Fruit fly (Drosophila melanogaster) whole organism, prepupa: ENCODE results near the gene CG9522.

Source experiments
- Blimp-1 ChIP-seq: fragments of 200-800 bp; sonication (Bioruptor generic); optimal IDR thresholded peaks from 3 replicates; lab custom pipeline; 2017; ENCODE audit warnings: missing biosample characterization, missing genetic modification characterization, mild to moderate bottlenecking, moderate library complexity, missing genetic modification reagents
- CG10631 ChIP-seq: fragments of 200-800 bp; sonication (Bioruptor generic); optimal IDR thresholded peaks from 2 replicates; lab custom pipeline; 2016; ENCODE audit warnings: missing biosample characterization, missing genetic modification characterization
- CG10669 ChIP-seq: fragments of 200-800 bp; sonication (Bioruptor generic); optimal IDR thresholded peaks from 3 replicates; lab custom pipeline; 2018; ENCODE audit warnings: missing biosample characterization, mild to moderate bottlenecking, missing genetic modification characterization, moderate library complexity
- CG11762 ChIP-seq: fragments of 200-800 bp; sonication (Bioruptor generic); optimal IDR thresholded peaks from 3 replicates; lab custom pipeline; 2016; ENCODE audit warnings: missing biosample characterization, missing genetic modification characterization; ENCODE audit not compliant: insufficient read depth
- CG11902 ChIP-seq: fragments of 200-800 bp; sonication (Bioruptor generic); optimal IDR thresholded peaks from 3 replicates; lab custom pipeline; 2016; ENCODE audit warnings: missing biosample characterization, missing genetic modification characterization
- CG15336 ChIP-seq: fragments of 200-800 bp; sonication (Bioruptor generic); IDR thresholded peaks from 2 replicates; pipeline ENCODE4 v1.3.6; 2022; ENCODE audit warnings: missing biosample characterization, missing genetic modification characterization
- CG1621 ChIP-seq: fragments of 200-800 bp; sonication (Bioruptor generic); optimal IDR thresholded peaks from 3 replicates; lab custom pipeline; 2018; ENCODE audit warnings: missing biosample characterization, mild to moderate bottlenecking, missing genetic modification characterization
- CG16779 ChIP-seq: fragments of 200-800 bp; sonication (Bioruptor generic); optimal IDR thresholded peaks from 3 replicates; lab custom pipeline; 2017; ENCODE audit warnings: missing biosample characterization, mild to moderate bottlenecking, missing genetic modification characterization
- CG3032 ChIP-seq: fragments of 200-800 bp; optimal IDR thresholded peaks from 2 replicates; lab custom pipeline; 2019; ENCODE audit warnings: missing biosample characterization, mild to moderate bottlenecking, missing genetic modification characterization, moderate library complexity
- CG31627 ChIP-seq: fragments of 200-800 bp; sonication (Bioruptor generic); optimal IDR thresholded peaks from 3 replicates; lab custom pipeline; 2016; ENCODE audit warnings: missing biosample characterization, missing genetic modification characterization
- CG32006 ChIP-seq: fragments of 200-800 bp; sonication (Bioruptor generic); optimal IDR thresholded peaks from 3 replicates; lab custom pipeline; 2017; ENCODE audit warnings: missing biosample characterization, mild to moderate bottlenecking, missing genetic modification characterization
- CG34406 ChIP-seq: fragments of 200-800 bp; sonication (Bioruptor generic); optimal IDR thresholded peaks from 3 replicates; lab custom pipeline; 2016; ENCODE audit warnings: missing biosample characterization, missing genetic modification characterization
- CG3919 ChIP-seq: fragments of 200-800 bp; sonication (Bioruptor generic); optimal IDR thresholded peaks from 3 replicates; lab custom pipeline; 2016; ENCODE audit warnings: missing biosample characterization, missing genetic modification characterization
- CG4318 ChIP-seq: fragments of 200-800 bp; sonication (Bioruptor generic); optimal IDR thresholded peaks from 3 replicates; lab custom pipeline; 2017; ENCODE audit warnings: missing biosample characterization, mild to moderate bottlenecking, missing genetic modification characterization
- CG6163 ChIP-seq: fragments of 200-800 bp; sonication (Bioruptor generic); IDR thresholded peaks from 3 replicates; pipeline ENCODE4 v1.3.6; 2022; ENCODE audit warnings: missing biosample characterization, missing genetic modification characterization
- CG6276 ChIP-seq: fragments of 200-800 bp; sonication (Bioruptor generic); optimal IDR thresholded peaks from 2 replicates; lab custom pipeline; 2017; ENCODE audit warnings: missing biosample characterization, mild to moderate bottlenecking, missing genetic modification characterization
- CG6808 ChIP-seq: fragments of 200-800 bp; sonication (Bioruptor generic); optimal IDR thresholded peaks from 3 replicates; lab custom pipeline; 2017; ENCODE audit warnings: missing biosample characterization, missing genetic modification characterization, mild to moderate bottlenecking, moderate library complexity, missing genetic modification reagents
- CG6854 ChIP-seq: fragments of 200-800 bp; sonication (Bioruptor generic); optimal IDR thresholded peaks from 2 replicates; lab custom pipeline; 2017; ENCODE audit warnings: missing biosample characterization, mild to moderate bottlenecking, missing genetic modification characterization
- CG7368 ChIP-seq: fragments of 200-800 bp; sonication (Bioruptor generic); optimal IDR thresholded peaks from 3 replicates; lab custom pipeline; 2016; ENCODE audit warnings: missing biosample characterization, missing genetic modification characterization
- CG8319 ChIP-seq: fragments of 200-800 bp; sonication (Bioruptor generic); optimal IDR thresholded peaks from 3 replicates; lab custom pipeline; 2016; ENCODE audit warnings: missing biosample characterization, missing genetic modification characterization
- CG8632 ChIP-seq: fragments of 200-800 bp; sonication (Bioruptor generic); optimal IDR thresholded peaks from 3 replicates; lab custom pipeline; 2016; ENCODE audit warnings: missing biosample characterization, missing genetic modification characterization
- CG9139 ChIP-seq: fragments of 200-800 bp; sonication (Bioruptor generic); optimal IDR thresholded peaks from 3 replicates; lab custom pipeline; 2017; ENCODE audit warnings: missing biosample characterization, mild to moderate bottlenecking, missing genetic modification characterization
- Eip75B ChIP-seq: fragments of 200-800 bp; sonication (Bioruptor generic); optimal IDR thresholded peaks from 3 replicates; lab custom pipeline; 2016; ENCODE audit warnings: missing biosample characterization, missing genetic modification characterization
- Eip78C ChIP-seq: fragments of 200-800 bp; sonication (Bioruptor generic); peaks from one replicate; lab custom pipeline; 2016; ENCODE audit warnings: missing biosample characterization, missing genetic modification characterization
- Eip93F ChIP-seq: fragments of 200-800 bp; sonication (Bioruptor generic); optimal IDR thresholded peaks from 2 replicates; lab custom pipeline; 2016; ENCODE audit warnings: missing biosample characterization, mild to moderate bottlenecking, missing genetic modification characterization
- Ets21C ChIP-seq: fragments of 200-800 bp; sonication (Bioruptor generic); optimal IDR thresholded peaks from 3 replicates; lab custom pipeline; 2016; ENCODE audit warnings: missing biosample characterization, missing genetic modification characterization
- Ets96B ChIP-seq: fragments of 200-800 bp; optimal IDR thresholded peaks from 2 replicates; lab custom pipeline; 2019; ENCODE audit warnings: missing biosample characterization, mild to moderate bottlenecking, missing genetic modification characterization, moderate library complexity
- Gug ChIP-seq: fragments of 200-800 bp; sonication (Bioruptor generic); IDR thresholded peaks from 2 replicates; pipeline ENCODE4 v1.3.6; 2022; ENCODE audit warnings: missing biosample characterization, missing genetic modification characterization
- Hr38 ChIP-seq: sonication (Bioruptor generic); optimal IDR thresholded peaks from 2 replicates; lab custom pipeline; 2016; ENCODE audit warnings: missing biosample characterization, missing genetic modification characterization
- Hr4 ChIP-seq: fragments of 200-800 bp; sonication (Bioruptor generic); optimal IDR thresholded peaks from 3 replicates; lab custom pipeline; 2016; ENCODE audit warnings: missing biosample characterization, missing genetic modification characterization
- Lpt ChIP-seq: fragments of 200-800 bp; sonication (Bioruptor generic); optimal IDR thresholded peaks from 3 replicates; lab custom pipeline; 2016; ENCODE audit warnings: missing biosample characterization, missing genetic modification characterization
- Smox ChIP-seq: fragments of 200-800 bp; sonication (Bioruptor generic); optimal IDR thresholded peaks from 3 replicates; lab custom pipeline; 2016; ENCODE audit warnings: missing biosample characterization, missing genetic modification characterization
- Sox102F ChIP-seq: fragments of 200-800 bp; sonication (Bioruptor generic); optimal IDR thresholded peaks from 2 replicates; lab custom pipeline; 2016; ENCODE audit warnings: missing biosample characterization, mild to moderate bottlenecking, missing genetic modification characterization
- Sox14 ChIP-seq: fragments of 200-800 bp; sonication (Bioruptor generic); optimal IDR thresholded peaks from 3 replicates; lab custom pipeline; 2016; ENCODE audit warnings: missing biosample characterization, missing genetic modification characterization
- Sox15 ChIP-seq: fragments of 200-800 bp; sonication (Bioruptor generic); optimal IDR thresholded peaks from 3 replicates; lab custom pipeline; 2016; ENCODE audit warnings: missing biosample characterization, missing genetic modification characterization
- achi ChIP-seq: fragments of 200-800 bp; sonication (Bioruptor generic); optimal IDR thresholded peaks from 3 replicates; lab custom pipeline; 2016; ENCODE audit warnings: missing biosample characterization, missing genetic modification characterization
- acj6 ChIP-seq: fragments of 200-800 bp; sonication (Bioruptor generic); optimal IDR thresholded peaks from 3 replicates; lab custom pipeline; 2016; ENCODE audit warnings: missing biosample characterization, missing genetic modification characterization
- cyc ChIP-seq: fragments of 200-800 bp; sonication (Bioruptor generic); optimal IDR thresholded peaks from 3 replicates; lab custom pipeline; 2016; ENCODE audit warnings: missing biosample characterization, missing genetic modification characterization
- dac ChIP-seq: fragments of 200-800 bp; sonication (Bioruptor generic); optimal IDR thresholded peaks from 2 replicates; lab custom pipeline; 2017; ENCODE audit warnings: missing biosample characterization, mild to moderate bottlenecking, missing genetic modification characterization
- dsx ChIP-seq: fragments of 200-800 bp; optimal IDR thresholded peaks from 3 replicates; lab custom pipeline; 2019; ENCODE audit warnings: missing biosample characterization, mild to moderate bottlenecking, missing genetic modification characterization, moderate library complexity; ENCODE audit not compliant: poor library complexity, severe bottlenecking
- eg ChIP-seq: fragments of 200-800 bp; sonication (Bioruptor generic); IDR thresholded peaks from 3 replicates; pipeline ENCODE4 v1.3.6; 2022; ENCODE audit warnings: missing biosample characterization, missing genetic modification characterization
- esn ChIP-seq: fragments of 200-800 bp; sonication (Bioruptor generic); optimal IDR thresholded peaks from 2 replicates; lab custom pipeline; 2016; ENCODE audit warnings: missing biosample characterization, mild to moderate bottlenecking, missing genetic modification characterization, moderate library complexity
- fd59A ChIP-seq: fragments of 200-800 bp; sonication (Bioruptor generic); optimal IDR thresholded peaks from 2 replicates; lab custom pipeline; 2017; ENCODE audit warnings: missing biosample characterization, mild to moderate bottlenecking, missing genetic modification characterization, missing genetic modification reagents
- fkh ChIP-seq: fragments of 200-800 bp; sonication (Bioruptor generic); optimal IDR thresholded peaks from 3 replicates; lab custom pipeline; 2017; ENCODE audit warnings: missing biosample characterization, mild to moderate bottlenecking, missing genetic modification characterization, moderate library complexity
- lz ChIP-seq: fragments of 200-800 bp; sonication (Bioruptor generic); optimal IDR thresholded peaks from 3 replicates; lab custom pipeline; 2016; ENCODE audit warnings: missing biosample characterization, missing genetic modification characterization
- salr ChIP-seq, 2 experiments: fragments of 200-800 bp; sonication (Bioruptor generic); optimal IDR thresholded peaks; 3 replicates each; lab custom pipeline; 2016 to 2018; ENCODE audit warnings: missing biosample characterization in 2 of 2, missing genetic modification characterization in 2 of 2, mild to moderate bottlenecking in 1 of 2
- spab ChIP-seq: fragments of 200-800 bp; sonication (Bioruptor generic); optimal IDR thresholded peaks from 2 replicates; lab custom pipeline; 2017; ENCODE audit warnings: missing biosample characterization, mild to moderate bottlenecking, missing genetic modification characterization, missing genetic modification reagents
- svp ChIP-seq: fragments of 200-800 bp; sonication (Bioruptor generic); peaks from one replicate; lab custom pipeline; 2016; ENCODE audit warnings: missing biosample characterization, missing genetic modification characterization
- topi ChIP-seq: fragments of 200-800 bp; sonication (Bioruptor generic); optimal IDR thresholded peaks from 3 replicates; lab custom pipeline; 2016; ENCODE audit warnings: missing biosample characterization, missing genetic modification characterization

CG9522 gene

dm6 chrX:14839739-14840347, 8.8 kb downstream of the CG9522 start (continued):
- TF ChIP-seq acj6 (GFP tag; lab: Kevin White, UChicago) (peak; percentile 19), eg (peak; percentile 80), topi (GFP tag; lab: Kevin White, UChicago) (peak; percentile 38), lz (peak; percentile 41), CG7368 (GFP tag; lab: Kevin White, UChicago) (peak; percentile 21)
- TF ChIP-seq, all 60 proteins: peak for 32

dm6 chrX:14839047-14839446, 9.6 kb downstream of the CG9522 start, which contains the start of the genes CG32590 and Flo2:
Gene CG32590, minus strand, starts transcription at chrX:14839106.
Gene Flo2, plus strand, starts transcription at chrX:14839376.
- TF ChIP-seq CG31627 = peak; percentile 74
- TF ChIP-seq CG6276 (GFP tag; lab: Kevin White, UChicago) = no peak
- TF ChIP-seq CG6808 (GFP tag; lab: Kevin White, UChicago) = no peak
- TF ChIP-seq acj6 (GFP tag; lab: Kevin White, UChicago) = peak; percentile 77
- peak; percentile 58 for TF ChIP-seq achi (GFP tag; lab: Kevin White, UChicago)
- TF ChIP-seq CG11902 = peak; percentile 34
- TF ChIP-seq CG6854 (GFP tag; lab: Kevin White, UChicago) = no peak
- no peak for TF ChIP-seq CG1621 (tag; lab: Kevin White, UChicago)
- TF ChIP-seq CG8319 (GFP tag; lab: Kevin White, UChicago) = peak; percentile 39
- peak; percentile 84 for TF ChIP-seq eg
- TF ChIP-seq CG3919 (GFP tag; lab: Kevin White, UChicago) = peak; percentile 60
- peak; percentile 60 for TF ChIP-seq Sox14 (GFP tag; lab: Kevin White, UChicago)
- peak; percentile 59 for TF ChIP-seq Sox102F (GFP tag; lab: Kevin White, UChicago)
- peak; percentile 84 for TF ChIP-seq Eip78C (GFP tag; lab: Kevin White, UChicago)
- TF ChIP-seq CG4318 (GFP tag; lab: Kevin White, UChicago) = no peak
- peak; percentile 67 for TF ChIP-seq lz
- peak; percentile 69 for TF ChIP-seq Gug
- peak; percentile 29 for TF ChIP-seq Eip93F (GFP tag; lab: Kevin White, UChicago)
- TF ChIP-seq Lpt = peak; percentile 46
- peak; percentile 84 for TF ChIP-seq svp
- TF ChIP-seq CG16779 = no peak
- TF ChIP-seq fd59A (GFP tag; lab: Kevin White, UChicago) = no peak
- peak; percentile 10 for TF ChIP-seq CG11762 (GFP tag; lab: Kevin White, UChicago)
- TF ChIP-seq CG9139 (GFP tag; lab: Kevin White, UChicago) = no peak
- no peak for TF ChIP-seq dac (GFP tag; lab: Kevin White, UChicago)
- peak; percentile 59 for TF ChIP-seq CG34406 (GFP tag; lab: Kevin White, UChicago)
- peak; percentile 53 for TF ChIP-seq Ets96B (tag; lab: Kevin White, UChicago)
- no peak for TF ChIP-seq Hr38
- TF ChIP-seq Ets21C (GFP tag; lab: Kevin White, UChicago) = peak; percentile 68
- TF ChIP-seq CG15336 (GFP tag; lab: Robert Waterston, UW) = 0 out of 2 replicates have a peak, but pooled peaks have one; percentile 45
- peak; percentile 71 for TF ChIP-seq esn
- no peak for TF ChIP-seq salr (GFP tag; optimal IDR thresholded peaks at IDR 0.05; lab: Kevin White, UChicago)
- peak; percentile 41 for TF ChIP-seq dsx (GFP tag; lab: Kevin White, UChicago)
- peak; percentile 69 for TF ChIP-seq Hr4
- no peak for TF ChIP-seq fkh
- peak; percentile 29 for TF ChIP-seq CG10669 (GFP tag; lab: Kevin White, UChicago)
- no peak for TF ChIP-seq spab (GFP tag; lab: Kevin White, UChicago)
- TF ChIP-seq Smox = peak; percentile 63
- peak; percentile 67 for TF ChIP-seq cyc
- TF ChIP-seq Blimp-1 = no peak
- peak; percentile 84 for TF ChIP-seq CG6163 (GFP tag; lab: Robert Waterston, UW)
- peak; percentile 22 for TF ChIP-seq Eip75B (GFP tag; lab: Kevin White, UChicago)
- peak; percentile 28 for TF ChIP-seq Sox15 (GFP tag; lab: Kevin White, UChicago)
- TF ChIP-seq CG8632 (GFP tag; lab: Kevin White, UChicago) = no peak
- no peak for TF ChIP-seq CG32006 (GFP tag; lab: Kevin White, UChicago)
- TF ChIP-seq CG10631 (GFP tag; lab: Kevin White, UChicago) = no peak
- TF ChIP-seq CG3032 (tag; lab: Kevin White, UChicago) = peak; percentile 53
